Fruit fly (Drosophila melanogaster) Kc167 (cell line): ENCODE results near the gene dod.

Experiments used
- Myc ChIP-seq: fragments of >200 bp; optimal IDR thresholded peaks from 2 replicates; lab custom pipeline; 2017; ENCODE audit warnings: missing external identifiers
- Sin3A ChIP-seq: fragments of >200 bp; optimal IDR thresholded peaks from 2 replicates; lab custom pipeline; 2018; ENCODE audit warnings: missing external identifiers
- psq ChIP-seq: fragments of >200 bp; optimal IDR thresholded peaks from 2 replicates; lab custom pipeline; 2017; ENCODE audit warnings: missing external identifiers

- TF ChIP-seq psq (lab: Kevin White, UChicago) (no peak), Myc (lab: Kevin White, UChicago) (no peak), Sin3A (lab: Kevin White, UChicago) (no peak)
Observed at dm6 chrX:21368410-21368918, 23.3 kb downstream of the dod start.
